Worm (Caenorhabditis elegans): ENCODE data around the gene tbc-3.

ce11 chrIV:9913064-9913463, 14.3 kb downstream of the tbc-3 start:
- TF ChIP-seq cnd-1 (tag; optimal IDR thresholded peaks at IDR 0.05) (no peak), pha-4 (tag; optimal IDR thresholded peaks at IDR 0.05) (no peak), elt-3 (tag; optimal IDR thresholded peaks at IDR 0.05) (no peak), mep-1 (tag; optimal IDR thresholded peaks at IDR 0.05) (no peak), unc-120 (tag; optimal IDR thresholded peaks at IDR 0.05; ENCODE audit: poor library complexity, severe bottlenecking) (no peak)
